Worm (Caenorhabditis elegans): ENCODE data around the gene F19B10.2.

DNA sequence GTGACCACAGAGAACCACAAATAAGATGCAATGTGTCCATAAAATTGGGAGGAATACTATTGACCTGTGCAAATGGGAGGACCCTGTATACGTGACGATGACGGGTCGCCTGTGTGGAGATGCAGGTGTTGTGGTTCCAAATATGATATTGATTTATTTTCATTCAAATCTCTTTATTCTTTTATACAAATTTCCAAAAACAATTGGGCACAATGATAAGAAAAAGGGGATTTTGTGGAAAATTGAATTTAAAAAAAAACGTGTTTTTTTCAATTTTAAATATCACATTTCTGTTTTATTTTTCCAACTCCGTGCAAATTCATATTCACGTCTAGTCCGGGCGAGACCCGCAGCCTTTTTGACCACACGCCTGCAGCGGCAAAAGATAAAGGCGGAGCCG lies at the start of gene F19B10.2:
- no peak for TF ChIP-seq dao-5 (tag; optimal IDR thresholded peaks at IDR 0.05)
- TF ChIP-seq him-1 (tag; optimal IDR thresholded peaks at IDR 0.05) = no peak
- no peak for TF ChIP-seq W03F9.2 (tag; optimal IDR thresholded peaks at IDR 0.05)

Data from whole organism, L4/young adult.